Worm (Caenorhabditis elegans): ENCODE measurements around the gene sptl-1.

sptl-1 gene

DNA sequence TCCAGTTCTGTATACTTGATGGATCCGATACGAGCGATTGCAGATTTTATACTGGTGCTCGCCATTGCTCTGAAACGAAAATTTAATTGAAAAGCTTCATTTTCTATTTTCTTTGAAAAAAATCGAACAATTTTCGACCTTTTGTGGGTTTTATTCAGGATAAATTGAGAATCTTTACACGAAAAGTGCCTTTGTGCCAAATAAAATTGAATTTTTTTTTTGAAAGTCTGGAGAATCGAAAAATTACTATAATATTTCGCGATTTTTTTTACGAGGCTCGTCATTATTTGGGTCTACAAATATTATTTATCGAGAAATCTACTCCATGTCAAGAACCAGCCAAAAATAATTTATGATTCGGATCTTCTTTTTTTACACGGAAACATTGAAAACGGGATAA, 9.5 kb upstream of the sptl-1 start, which contains the start of gene F23F1.10:
TSS of gene F23F1.10 (minus strand) at position 69 of the 400 bp plus-strand sequence.
- no peak for TF ChIP-seq ceh-58 (GFP tag; IDR thresholded peaks at IDR 0.05)
- no peak for TF ChIP-seq F22D6.2 (tag; optimal IDR thresholded peaks at IDR 0.05)
- no peak for TF ChIP-seq hlh-26 (GFP tag; conservative IDR thresholded peaks at IDR 0.05)
- no peak for TF ChIP-seq sdz-38 (tag; optimal IDR thresholded peaks at IDR 0.05)
- TF ChIP-seq attf-3 (GFP tag; conservative IDR thresholded peaks at IDR 0.05), result no peak
- no peak for TF ChIP-seq lag-1 (GFP tag; IDR thresholded peaks at IDR 0.05)
- no peak for TF ChIP-seq T07F8.4 (tag; optimal IDR thresholded peaks at IDR 0.05)
- no peak for TF ChIP-seq mes-4 (tag; optimal IDR thresholded peaks at IDR 0.05)
- no peak for TF ChIP-seq hmg-20 (GFP tag; IDR thresholded peaks at IDR 0.05)
- TF ChIP-seq lsl-1 (GFP tag; optimal IDR thresholded peaks at IDR 0.05), result no peak
- TF ChIP-seq ztf-6 (GFP tag; IDR thresholded peaks at IDR 0.05), result no peak
- TF ChIP-seq F57A8.1 (GFP tag; optimal IDR thresholded peaks at IDR 0.05), result no peak
- TF ChIP-seq nhr-120 (GFP tag; IDR thresholded peaks at IDR 0.05), result no peak
- no peak for TF ChIP-seq hlh-12 (tag; optimal IDR thresholded peaks at IDR 0.05)
- no peak for TF ChIP-seq egl-44 (GFP tag; IDR thresholded peaks at IDR 0.05)
- TF ChIP-seq madf-6 (GFP tag; IDR thresholded peaks at IDR 0.05), result no peak; the same call in 1 of the 2 replicates
- no peak for TF ChIP-seq athp-1 (tag; optimal IDR thresholded peaks at IDR 0.05)
- no peak for TF ChIP-seq K12H6.12 (tag; optimal IDR thresholded peaks at IDR 0.05)
- TF ChIP-seq ztf-22 (GFP tag; optimal IDR thresholded peaks at IDR 0.05), result no peak
- TF ChIP-seq ama-1 (optimal IDR thresholded peaks at IDR 0.05), result no peak
- peak in 1 of 2 experiments; percentile 31 for TF ChIP-seq ama-1 (GFP tag; optimal IDR thresholded peaks at IDR 0.05)
- peak; percentile 16 for TF ChIP-seq tbp1 (GFP tag; optimal IDR thresholded peaks at IDR 0.05)
- no peak for TF ChIP-seq atf-7 (tag; optimal IDR thresholded peaks at IDR 0.05)
- TF ChIP-seq ccch-3 (GFP tag; optimal IDR thresholded peaks at IDR 0.05), result no peak
- no peak for TF ChIP-seq lin-26 (GFP tag; IDR thresholded peaks at IDR 0.05)
- no peak for TF ChIP-seq zim-3 (tag; optimal IDR thresholded peaks at IDR 0.05)
- TF ChIP-seq pha-4 (tag; optimal IDR thresholded peaks at IDR 0.05), result no peak
- TF ChIP-seq D2030.7 (GFP tag; IDR thresholded peaks at IDR 0.05), result 0 out of 2 replicates have a peak, but pooled peaks have one; percentile 21
- TF ChIP-seq ceh-79 (tag; optimal IDR thresholded peaks at IDR 0.05), result no peak
- no peak for TF ChIP-seq Y56A3A.18 (GFP tag; IDR thresholded peaks at IDR 0.05)
- no peak for TF ChIP-seq madf-3 (GFP tag; IDR thresholded peaks at IDR 0.05)
- no peak for TF ChIP-seq snpc-4 (GFP tag; optimal IDR thresholded peaks at IDR 0.05)
- TF ChIP-seq snpc-4 (tag; optimal IDR thresholded peaks at IDR 0.05), result no peak
- peak; percentile 73 for TF ChIP-seq B0336.3 (GFP tag; IDR thresholded peaks at IDR 0.05)
- no peak for TF ChIP-seq F33H1.4 (GFP tag; IDR thresholded peaks at IDR 0.05)
- TF ChIP-seq lin-40 (tag; optimal IDR thresholded peaks at IDR 0.05), result no peak
- peak; percentile 11 for TF ChIP-seq snpc-1.3 (tag; optimal IDR thresholded peaks at IDR 0.05; ENCODE audit: insufficient read depth)
- peak; percentile 4 for TF ChIP-seq efl-1 (GFP tag; optimal IDR thresholded peaks at IDR 0.05)
- no peak for TF ChIP-seq nhr-179 (tag; optimal IDR thresholded peaks at IDR 0.05)
- TF ChIP-seq nhr-80 (tag; optimal IDR thresholded peaks at IDR 0.05), result no peak
- no peak for TF ChIP-seq aptf-3 (GFP tag; IDR thresholded peaks at IDR 0.05)
- TF ChIP-seq F23B12.7 (tag; optimal IDR thresholded peaks at IDR 0.05; ENCODE audit: insufficient read depth), result no peak
- no peak for TF ChIP-seq bed-2 (GFP tag; IDR thresholded peaks at IDR 0.05)
- peak; percentile 44 for TF ChIP-seq F49E8.2 (tag; optimal IDR thresholded peaks at IDR 0.05; ENCODE audit: insufficient read depth)
- no peak for TF ChIP-seq F52B5.7 (tag; optimal IDR thresholded peaks at IDR 0.05)
- no peak for TF ChIP-seq hrde-1 (tag; optimal IDR thresholded peaks at IDR 0.05; ENCODE audit: borderline replicate concordance)
- TF ChIP-seq let-607 (tag; optimal IDR thresholded peaks at IDR 0.05), result no peak
- TF ChIP-seq ztf-18 (tag; optimal IDR thresholded peaks at IDR 0.05), result no peak
- peak; percentile 55; the same call in 1 of the 2 replicates for TF ChIP-seq pbrm-1 (GFP tag; IDR thresholded peaks at IDR 0.05)
- TF ChIP-seq snpc-3.4 (tag; optimal IDR thresholded peaks at IDR 0.05), result no peak

Measured in whole organism, young adult.